Worm (Caenorhabditis elegans) whole organism, mixed stage, embryonic: ENCODE data around the gene F56D6.19.

ENCODE experiments used
- M03D4.4 ChIP-seq: sonication (generic microtip); optimal IDR thresholded peaks from 2 replicates; lab custom pipeline; 2017; ENCODE audit warnings: mild to moderate bottlenecking, missing genetic modification characterization, missing compliant biosample characterization
- bed-3 ChIP-seq: fragments of 200-800 bp; sonication (Bioruptor generic); optimal IDR thresholded peaks from 3 replicates; lab custom pipeline; 2018; ENCODE audit warnings: mild to moderate bottlenecking, missing genetic modification characterization, moderate library complexity, missing compliant biosample characterization
- blmp-1 ChIP-seq: fragments of 150-350 bp; optimal IDR thresholded peaks from 2 replicates; lab custom pipeline; 2014; ENCODE audit warnings: missing biosample characterization, missing genetic modification characterization
- ceh-39 ChIP-seq: fragments of 150-350 bp; optimal IDR thresholded peaks from 2 replicates; lab custom pipeline; 2014; ENCODE audit warnings: missing biosample characterization, missing genetic modification characterization
- ceh-43 ChIP-seq: fragments of 200-800 bp; sonication (Bioruptor generic); optimal IDR thresholded peaks from 2 replicates; lab custom pipeline; 2018; ENCODE audit warnings: mild to moderate bottlenecking, missing genetic modification characterization, moderate library complexity, missing compliant biosample characterization
- ceh-83 ChIP-seq: fragments of 200-800 bp; sonication (Bioruptor generic); optimal IDR thresholded peaks from 2 replicates; lab custom pipeline; 2018; ENCODE audit warnings: mild to moderate bottlenecking, missing genetic modification characterization, missing compliant biosample characterization
- ces-1 ChIP-seq: fragments of 150-350 bp; optimal IDR thresholded peaks from 2 replicates; lab custom pipeline; 2014; ENCODE audit warnings: missing biosample characterization, missing genetic modification reagents, missing genetic modification characterization
- elt-1 ChIP-seq: sonication (generic microtip); optimal IDR thresholded peaks from 2 replicates; lab custom pipeline; 2017; ENCODE audit warnings: missing genetic modification characterization, mild to moderate bottlenecking, missing compliant biosample characterization, antibody characterized with exemption, moderate library complexity, borderline replicate concordance; ENCODE audit not compliant: insufficient read depth
- elt-3 ChIP-seq: fragments of 150-350 bp; optimal IDR thresholded peaks from 2 replicates; lab custom pipeline; 2014; ENCODE audit warnings: missing biosample characterization, missing genetic modification characterization
- flh-1 ChIP-seq: fragments of 200-800 bp; sonication (Bioruptor generic); optimal IDR thresholded peaks from 2 replicates; lab custom pipeline; 2018; ENCODE audit warnings: mild to moderate bottlenecking, missing genetic modification characterization, moderate library complexity, missing compliant biosample characterization
- ham-2 ChIP-seq: fragments of 200-800 bp; sonication (Bioruptor generic); optimal IDR thresholded peaks from 2 replicates; lab custom pipeline; 2018; ENCODE audit warnings: mild to moderate bottlenecking, missing genetic modification characterization, missing compliant biosample characterization
- hlh-1 ChIP-seq: fragments of 150-350 bp; optimal IDR thresholded peaks from 2 replicates; lab custom pipeline; 2014; ENCODE audit warnings: missing biosample characterization, missing genetic modification reagents, missing genetic modification characterization
- lin-13 ChIP-seq: fragments of 150-350 bp; optimal IDR thresholded peaks from 2 replicates; lab custom pipeline; 2014; ENCODE audit warnings: missing biosample characterization, missing genetic modification characterization
- lin-32 ChIP-seq: fragments of 200-800 bp; sonication (Bioruptor generic); optimal IDR thresholded peaks from 2 replicates; lab custom pipeline; 2018; ENCODE audit warnings: mild to moderate bottlenecking, missing genetic modification characterization, missing compliant biosample characterization
- lsy-2 ChIP-seq: fragments of 150-350 bp; optimal IDR thresholded peaks from 2 replicates; lab custom pipeline; 2014; ENCODE audit warnings: missing biosample characterization, missing genetic modification characterization
- mab-5 ChIP-seq: fragments of 150-350 bp; optimal IDR thresholded peaks from 2 replicates; lab custom pipeline; 2014; ENCODE audit warnings: missing biosample characterization, missing genetic modification characterization
- mep-1 ChIP-seq: fragments of 150-350 bp; optimal IDR thresholded peaks from 2 replicates; lab custom pipeline; 2017; ENCODE audit warnings: missing biosample characterization, missing genetic modification reagents, missing genetic modification characterization, inconsistent platforms
- mls-2 ChIP-seq: sonication (generic microtip); optimal IDR thresholded peaks from 2 replicates; lab custom pipeline; 2016; ENCODE audit warnings: mild to moderate bottlenecking, missing genetic modification characterization, moderate library complexity, missing compliant biosample characterization
- nhr-28 ChIP-seq: fragments of 150-350 bp; optimal IDR thresholded peaks from 2 replicates; lab custom pipeline; 2014; ENCODE audit warnings: missing biosample characterization, missing genetic modification characterization
- nhr-76 ChIP-seq: sonication (generic microtip); optimal IDR thresholded peaks from 2 replicates; lab custom pipeline; 2017; ENCODE audit warnings: missing biosample characterization, missing genetic modification characterization
- pha-4 ChIP-seq: fragments of 150-350 bp; optimal IDR thresholded peaks from 2 replicates; lab custom pipeline; 2018; ENCODE audit warnings: missing biosample characterization, missing genetic modification reagents, missing genetic modification characterization
- sem-2 ChIP-seq: fragments of 200-800 bp; sonication (Bioruptor generic); optimal IDR thresholded peaks from 2 replicates; lab custom pipeline; 2018; ENCODE audit warnings: mild to moderate bottlenecking, missing genetic modification characterization, missing compliant biosample characterization
- snpc-4 ChIP-seq: fragments of 150-350 bp; optimal IDR thresholded peaks from 2 replicates; lab custom pipeline; 2014; ENCODE audit warnings: missing biosample characterization, missing genetic modification characterization
- tbx-8 ChIP-seq: fragments of 200-800 bp; sonication (Bioruptor generic); optimal IDR thresholded peaks from 2 replicates; lab custom pipeline; 2018; ENCODE audit warnings: mild to moderate bottlenecking, missing genetic modification characterization, moderate library complexity, missing compliant biosample characterization
- unc-120 ChIP-seq: sonication (generic microtip); optimal IDR thresholded peaks from 2 replicates; lab custom pipeline; 2017; ENCODE audit warnings: missing genetic modification characterization, missing compliant biosample characterization; ENCODE audit not compliant: poor library complexity, severe bottlenecking
- unc-39 ChIP-seq: fragments of 150-350 bp; optimal IDR thresholded peaks from 2 replicates; lab custom pipeline; 2014; ENCODE audit warnings: missing biosample characterization, missing genetic modification characterization
- unc-62 ChIP-seq: fragments of 150-350 bp; optimal IDR thresholded peaks from 2 replicates; lab custom pipeline; 2014; ENCODE audit warnings: missing biosample characterization, missing genetic modification reagents, missing genetic modification characterization
- zip-8 ChIP-seq: fragments of 150-350 bp; optimal IDR thresholded peaks from 2 replicates; lab custom pipeline; 2014; ENCODE audit warnings: missing biosample characterization, missing genetic modification characterization
- ztf-11 ChIP-seq: fragments of 150-350 bp; optimal IDR thresholded peaks from 2 replicates; lab custom pipeline; 2014; ENCODE audit warnings: missing biosample characterization, missing genetic modification characterization

Gene F56D6.19

DNA sequence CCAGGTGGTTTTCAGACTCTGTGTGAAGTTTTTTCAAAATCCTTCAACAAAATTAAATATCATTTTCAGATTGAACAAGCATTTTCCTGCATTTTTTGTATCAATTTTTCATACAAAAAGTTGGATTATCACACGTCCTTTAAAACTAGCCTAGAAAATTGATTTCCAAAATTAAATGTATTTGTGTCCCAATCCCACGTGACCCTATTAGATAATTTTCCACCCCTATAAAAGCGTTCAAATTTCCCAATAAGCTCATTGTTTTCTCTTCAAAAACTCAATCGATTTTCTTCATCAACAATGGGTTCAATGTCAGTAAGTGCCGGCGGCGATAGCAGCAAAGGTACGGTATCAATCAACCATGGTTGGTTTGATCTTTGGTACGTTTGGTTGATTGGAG is at the start of gene F56D6.19:
TSS of gene F56D6.19 (plus strand) at position 301 of the 400 bp plus-strand sequence.
- TF ChIP-seq blmp-1 (tag; lab: Kevin White, UChicago) (no peak), ham-2 (GFP tag; lab: Kevin White, UChicago) (no peak), ceh-83 (no peak), unc-120 (tag; lab: Kevin White, UChicago) (no peak), elt-1 (tag; lab: Kevin White, UChicago) (no peak), mep-1 (tag; lab: Kevin White, UChicago) (no peak), lsy-2 (tag; lab: Kevin White, UChicago) (no peak), lin-32 (no peak), mls-2 (tag; lab: Kevin White, UChicago) (no peak), sem-2 (GFP tag; lab: Kevin White, UChicago) (no peak), zip-8 (tag; lab: Kevin White, UChicago) (no peak), ceh-43 (GFP tag; lab: Kevin White, UChicago) (no peak), hlh-1 (tag; lab: Kevin White, UChicago) (no peak)
- TF ChIP-seq, all 35 proteins: peak for 0

DNA sequence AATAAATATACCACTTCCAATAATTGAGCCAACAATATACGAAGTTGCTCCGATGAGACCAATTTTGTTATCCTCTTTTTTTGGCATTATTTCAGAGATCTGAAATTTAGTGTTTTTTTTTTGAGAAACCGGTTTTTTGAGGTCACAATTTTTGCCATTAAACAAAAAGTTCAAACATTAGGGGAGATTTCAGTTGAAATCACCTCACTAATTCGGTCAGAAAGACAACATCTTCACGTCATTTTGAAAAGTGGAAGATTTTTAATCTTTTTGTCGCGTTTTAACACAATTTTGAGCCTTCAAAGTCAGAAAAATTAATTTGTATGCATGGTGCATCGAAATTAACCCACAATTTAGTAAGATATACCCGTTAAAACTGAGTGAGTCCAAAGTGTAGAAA is 49.6 kb upstream of the F56D6.19 start, which contains the start of gene aat-8:
TSS of gene aat-8 (minus strand) at position 101 of the 400 bp plus-strand sequence.
- TF ChIP-seq ceh-43 (GFP tag; lab: Kevin White, UChicago) (no peak), blmp-1 (tag; lab: Kevin White, UChicago) (no peak), elt-3 (no peak), nhr-28 (tag; lab: Kevin White, UChicago) (no peak), pha-4 (no peak), mls-2 (tag; lab: Kevin White, UChicago) (no peak), ztf-11 (tag; lab: Kevin White, UChicago) (no peak), ham-2 (GFP tag; lab: Kevin White, UChicago) (no peak), elt-1 (tag; lab: Kevin White, UChicago) (no peak), flh-1 (no peak), unc-62 (GFP tag; lab: Kevin White, UChicago) (no peak), lin-13 (no peak), snpc-4 (tag; lab: Kevin White, UChicago) (no peak), nhr-76 (tag; lab: Kevin White, UChicago) (no peak), ceh-83 (no peak), unc-39 (tag; lab: Kevin White, UChicago) (no peak), tbx-8 (GFP tag; lab: Kevin White, UChicago) (no peak), mep-1 (tag; lab: Kevin White, UChicago) (no peak), ces-1 (no peak), unc-120 (tag; lab: Kevin White, UChicago) (no peak)
- TF ChIP-seq, all 35 proteins: peak for 0

- TF ChIP-seq ceh-39 (no peak), nhr-76 (tag; lab: Kevin White, UChicago) (no peak), ceh-43 (GFP tag; lab: Kevin White, UChicago) (no peak), mep-1 (tag; lab: Kevin White, UChicago) (no peak), mls-2 (tag; lab: Kevin White, UChicago) (no peak), lsy-2 (tag; lab: Kevin White, UChicago) (no peak), bed-3 (GFP tag; lab: Kevin White, UChicago) (no peak), elt-1 (tag; lab: Kevin White, UChicago) (no peak), zip-8 (tag; lab: Kevin White, UChicago) (no peak), pha-4 (no peak), ztf-11 (tag; lab: Kevin White, UChicago) (no peak), ces-1 (no peak)
Measured at ce11 chrIV:3866018-3866417, 48.5 kb upstream of the F56D6.19 start.

- no peak for TF ChIP-seq mab-5 (tag; lab: Kevin White, UChicago)
- peak; percentile 40 for TF ChIP-seq elt-1 (tag; lab: Kevin White, UChicago)
- peak; percentile 36 for TF ChIP-seq ham-2 (GFP tag; lab: Kevin White, UChicago)
Measured at ce11 chrIV:3867252-3867651, 47.3 kb upstream of the F56D6.19 start, which contains the start of gene F37C4.4. TSS of gene F37C4.4 (plus strand) at chrIV:3867309.

ce11 chrIV:3869875-3870274 is 44.7 kb upstream of the F56D6.19 start:
- TF ChIP-seq elt-1 (tag; lab: Kevin White, UChicago): no peak
- no peak for TF ChIP-seq M03D4.4
- no peak for TF ChIP-seq mep-1 (tag; lab: Kevin White, UChicago)
- TF ChIP-seq elt-3: no peak
